Fruit fly (Drosophila melanogaster) whole organism, embryonic: ENCODE data around the gene AIMP2.

Experiments used
- Aef1 ChIP-seq: fragments of 200-800 bp; sonication (Bioruptor generic); IDR thresholded peaks from 3 replicates; pipeline ENCODE4 v1.3.6; 2022; ENCODE audit warnings: missing biosample characterization, missing genetic modification characterization
- Asciz ChIP-seq: fragments of 200-800 bp; sonication (Bioruptor generic); optimal IDR thresholded peaks from 2 replicates; lab custom pipeline; 2017; ENCODE audit warnings: missing biosample characterization, mild to moderate bottlenecking, missing genetic modification characterization, missing genetic modification reagents
- CG10321 ChIP-seq: fragments of 200-800 bp; sonication (Bioruptor generic); IDR thresholded peaks from 2 replicates; pipeline ENCODE4 v1.3.6; 2022; ENCODE audit warnings: missing biosample characterization, missing genetic modification characterization
- CG11695 ChIP-seq: fragments of 200-800 bp; sonication (Bioruptor generic); IDR thresholded peaks from 3 replicates; pipeline ENCODE4 v1.3.6; 2022; ENCODE audit warnings: missing biosample characterization, missing genetic modification characterization
- CG1233 ChIP-seq: fragments of 200-800 bp; sonication (Bioruptor generic); optimal IDR thresholded peaks from 4 replicates; lab custom pipeline; 2018; ENCODE audit warnings: missing biosample characterization, mild to moderate bottlenecking, missing genetic modification characterization
- CG14667 ChIP-seq: fragments of 200-800 bp; sonication (Bioruptor generic); IDR thresholded peaks from 2 replicates; pipeline ENCODE4 v1.3.6; 2022; ENCODE audit warnings: missing biosample characterization, missing genetic modification characterization
- CG15011 ChIP-seq: fragments of 200-800 bp; sonication (Bioruptor generic); optimal IDR thresholded peaks from 3 replicates; lab custom pipeline; 2018; ENCODE audit warnings: missing biosample characterization, mild to moderate bottlenecking, missing genetic modification characterization
- CG15269 ChIP-seq: fragments of 200-800 bp; sonication (Bioruptor generic); optimal IDR thresholded peaks from 2 replicates; lab custom pipeline; 2018; ENCODE audit warnings: missing biosample characterization, mild to moderate bottlenecking, missing genetic modification characterization, moderate library complexity
- CG15601 ChIP-seq: fragments of 200-800 bp; sonication (Bioruptor generic); optimal IDR thresholded peaks from 3 replicates; lab custom pipeline; 2019; ENCODE audit warnings: missing biosample characterization, mild to moderate bottlenecking, missing genetic modification characterization, moderate library complexity
- CG16779 ChIP-seq: fragments of 200-800 bp; sonication (Bioruptor generic); IDR thresholded peaks from 2 replicates; pipeline ENCODE4 v1.3.6; 2022; ENCODE audit warnings: missing biosample characterization, missing genetic modification characterization
- CG17359 ChIP-seq: fragments of 200-800 bp; sonication (Bioruptor generic); optimal IDR thresholded peaks from 3 replicates; lab custom pipeline; 2018; ENCODE audit warnings: missing biosample characterization, mild to moderate bottlenecking, missing genetic modification characterization, moderate library complexity
- CG17568 ChIP-seq: fragments of 200-800 bp; sonication (Bioruptor generic); optimal IDR thresholded peaks from 2 replicates; lab custom pipeline; 2018; ENCODE audit warnings: missing biosample characterization, mild to moderate bottlenecking, missing genetic modification characterization, moderate library complexity
- CG18599 ChIP-seq: fragments of 200-800 bp; sonication (Bioruptor generic); optimal IDR thresholded peaks from 3 replicates; lab custom pipeline; 2017; ENCODE audit warnings: missing biosample characterization, missing genetic modification characterization, mild to moderate bottlenecking, moderate library complexity, missing genetic modification reagents
- CG18764 ChIP-seq: fragments of 200-800 bp; sonication (Bioruptor generic); optimal IDR thresholded peaks from 3 replicates; lab custom pipeline; 2016; ENCODE audit warnings: missing biosample characterization, missing genetic modification characterization
- CG3163 ChIP-seq: fragments of 200-800 bp; sonication (Bioruptor generic); optimal IDR thresholded peaks from 3 replicates; lab custom pipeline; 2016; ENCODE audit warnings: missing biosample characterization, missing genetic modification characterization
- CG34376 ChIP-seq: fragments of 200-800 bp; sonication (Bioruptor generic); optimal IDR thresholded peaks from 2 replicates; lab custom pipeline; 2018; ENCODE audit warnings: missing biosample characterization, mild to moderate bottlenecking, missing genetic modification characterization
- CG5180 ChIP-seq: fragments of 200-800 bp; sonication (Bioruptor generic); optimal IDR thresholded peaks from 3 replicates; lab custom pipeline; 2017; ENCODE audit warnings: missing biosample characterization, missing genetic modification characterization, mild to moderate bottlenecking, moderate library complexity, missing genetic modification reagents
- CG6765 ChIP-seq: fragments of 200-800 bp; sonication (Bioruptor generic); optimal IDR thresholded peaks from 3 replicates; lab custom pipeline; 2017; ENCODE audit warnings: missing biosample characterization, mild to moderate bottlenecking, missing genetic modification characterization
- Dad ChIP-seq: fragments of 200-800 bp; sonication (Bioruptor generic); optimal IDR thresholded peaks from 3 replicates; lab custom pipeline; 2016; ENCODE audit warnings: missing biosample characterization, missing genetic modification characterization
- E2f1 ChIP-seq: fragments of 200-800 bp; sonication (Bioruptor generic); IDR thresholded peaks from 2 replicates; pipeline ENCODE4 v1.3.6; 2022; ENCODE audit warnings: missing biosample characterization, missing genetic modification characterization
- H15 ChIP-seq: fragments of 200-800 bp; sonication (Bioruptor generic); IDR thresholded peaks from 3 replicates; pipeline ENCODE4 v1.3.6; 2022; ENCODE audit warnings: missing biosample characterization, missing genetic modification characterization
- HHEX ChIP-seq: fragments of 200-800 bp; sonication (Bioruptor generic); optimal IDR thresholded peaks from 3 replicates; lab custom pipeline; 2017; ENCODE audit warnings: missing biosample characterization, mild to moderate bottlenecking, missing genetic modification characterization, missing genetic modification reagents
- Hr3 ChIP-seq: fragments of 200-800 bp; sonication (Bioruptor generic); optimal IDR thresholded peaks from 3 replicates; lab custom pipeline; 2016; ENCODE audit warnings: missing biosample characterization, missing genetic modification characterization
- Ravus ChIP-seq: fragments of 200-800 bp; sonication (Bioruptor generic); IDR thresholded peaks from 2 replicates; pipeline ENCODE4 v1.3.6; 2022; ENCODE audit warnings: missing biosample characterization, missing genetic modification characterization
- Sox102F ChIP-seq: fragments of 200-800 bp; sonication (Bioruptor generic); optimal IDR thresholded peaks from 2 replicates; lab custom pipeline; 2018; ENCODE audit warnings: missing biosample characterization, mild to moderate bottlenecking, missing genetic modification characterization, moderate library complexity
- cas ChIP-seq: fragments of 200-800 bp; sonication (Bioruptor generic); IDR thresholded peaks from 2 replicates; pipeline ENCODE4 v1.3.6; 2022; ENCODE audit warnings: missing biosample characterization, missing genetic modification characterization
- dan ChIP-seq: fragments of 200-800 bp; sonication (Bioruptor generic); IDR thresholded peaks from 2 replicates; pipeline ENCODE4 v1.3.6; 2022; ENCODE audit warnings: missing biosample characterization, missing genetic modification characterization
- danr ChIP-seq: fragments of 200-800 bp; sonication (Bioruptor generic); IDR thresholded peaks from 2 replicates; pipeline ENCODE4 v1.3.6; 2022; ENCODE audit warnings: missing biosample characterization, missing genetic modification characterization
- dmrt99B ChIP-seq: fragments of 200-800 bp; sonication (Bioruptor generic); optimal IDR thresholded peaks from 2 replicates; lab custom pipeline; 2018; ENCODE audit warnings: missing biosample characterization, mild to moderate bottlenecking, missing genetic modification characterization, moderate library complexity
- en ChIP-seq: fragments of 200-800 bp; sonication (Bioruptor generic); optimal IDR thresholded peaks from 2 replicates; lab custom pipeline; 2016; ENCODE audit warnings: missing biosample characterization, missing genetic modification characterization
- fu2 ChIP-seq: fragments of 200-800 bp; sonication (Bioruptor generic); optimal IDR thresholded peaks from 2 replicates; lab custom pipeline; 2016; ENCODE audit warnings: missing biosample characterization, missing genetic modification characterization
- gce ChIP-seq: fragments of 200-800 bp; sonication (Bioruptor generic); IDR thresholded peaks from 3 replicates; pipeline ENCODE4 v1.3.6; 2022; ENCODE audit warnings: missing biosample characterization, missing genetic modification characterization
- gem ChIP-seq: fragments of 200-800 bp; sonication (Bioruptor generic); optimal IDR thresholded peaks from 2 replicates; lab custom pipeline; 2019; ENCODE audit warnings: missing biosample characterization, mild to moderate bottlenecking, missing genetic modification characterization, moderate library complexity
- gsb-n ChIP-seq: fragments of 200-800 bp; sonication (Bioruptor generic); optimal IDR thresholded peaks from 3 replicates; lab custom pipeline; 2018; ENCODE audit warnings: missing biosample characterization, mild to moderate bottlenecking, missing genetic modification characterization
- h ChIP-seq: fragments of >200 bp; optimal IDR thresholded peaks from 2 replicates; lab custom pipeline; 2017
- knrl ChIP-seq: fragments of 200-800 bp; sonication (Bioruptor generic); IDR thresholded peaks from 3 replicates; pipeline ENCODE4 v1.3.6; 2022; ENCODE audit warnings: missing biosample characterization, missing genetic modification characterization; ENCODE audit not compliant: partially characterized antibody
- lola ChIP-seq, 3 experiments: fragments of >200 bp in 2 of 3; fragments of 200-800 bp in 1 of 3; sonication (Bioruptor generic) in 1 of 3; optimal IDR thresholded peaks; 2 replicates each; lab custom pipeline; 2017 to 2019; ENCODE audit warnings: missing biosample characterization in 3 of 3, missing genetic modification characterization in 3 of 3, mild to moderate bottlenecking in 1 of 3, moderate library complexity in 1 of 3
- mld ChIP-seq: fragments of 200-800 bp; sonication (Bioruptor generic); IDR thresholded peaks from 3 replicates; pipeline ENCODE4 v1.3.6; 2022; ENCODE audit warnings: missing biosample characterization, missing genetic modification characterization; ENCODE audit not compliant: partially characterized antibody
- nmo ChIP-seq: fragments of 200-800 bp; sonication (Bioruptor generic); optimal IDR thresholded peaks from 2 replicates; lab custom pipeline; 2018; ENCODE audit warnings: missing biosample characterization, mild to moderate bottlenecking, missing genetic modification characterization, moderate library complexity
- nom ChIP-seq: fragments of 200-800 bp; sonication (Bioruptor generic); optimal IDR thresholded peaks from 2 replicates; lab custom pipeline; 2017; ENCODE audit warnings: missing biosample characterization, missing genetic modification characterization, mild to moderate bottlenecking, moderate library complexity, missing genetic modification reagents
- phol ChIP-seq: fragments of 200-800 bp; sonication (Bioruptor generic); optimal IDR thresholded peaks from 3 replicates; lab custom pipeline; 2018; ENCODE audit warnings: missing biosample characterization, mild to moderate bottlenecking, missing genetic modification characterization, moderate library complexity
- psq ChIP-seq: fragments of 200-800 bp; sonication (Bioruptor generic); optimal IDR thresholded peaks from 2 replicates; lab custom pipeline; 2017; ENCODE audit warnings: missing biosample characterization, missing genetic modification characterization
- ranshi ChIP-seq: fragments of 200-800 bp; sonication (Bioruptor generic); IDR thresholded peaks from 2 replicates; pipeline ENCODE4 v1.3.6; 2022; ENCODE audit warnings: missing biosample characterization, missing genetic modification characterization
- repo ChIP-seq: fragments of 200-800 bp; sonication (Bioruptor generic); optimal IDR thresholded peaks from 2 replicates; lab custom pipeline; 2016; ENCODE audit warnings: missing biosample characterization, missing genetic modification characterization
- row ChIP-seq: fragments of 200-800 bp; sonication (Bioruptor generic); IDR thresholded peaks from 3 replicates; pipeline ENCODE4 v1.3.6; 2022; ENCODE audit warnings: missing biosample characterization, missing genetic modification characterization
- salm ChIP-seq: fragments of 200-800 bp; sonication (Bioruptor generic); optimal IDR thresholded peaks from 2 replicates; lab custom pipeline; 2018; ENCODE audit warnings: missing biosample characterization, mild to moderate bottlenecking, missing genetic modification characterization
- tgo ChIP-seq: fragments of 200-800 bp; sonication (Bioruptor generic); IDR thresholded peaks from 3 replicates; pipeline ENCODE4 v1.3.6; 2022; ENCODE audit warnings: missing biosample characterization, missing genetic modification characterization
- trem ChIP-seq: fragments of 200-800 bp; optimal IDR thresholded peaks from 3 replicates; lab custom pipeline; 2019; ENCODE audit warnings: missing biosample characterization, mild to moderate bottlenecking, missing genetic modification characterization, moderate library complexity
- ttk ChIP-seq: fragments of 200-800 bp; sonication (Bioruptor generic); IDR thresholded peaks from 2 replicates; pipeline ENCODE4 v2.1.2; 2022; ENCODE audit warnings: missing biosample characterization, missing genetic modification characterization

Gene AIMP2

DNA sequence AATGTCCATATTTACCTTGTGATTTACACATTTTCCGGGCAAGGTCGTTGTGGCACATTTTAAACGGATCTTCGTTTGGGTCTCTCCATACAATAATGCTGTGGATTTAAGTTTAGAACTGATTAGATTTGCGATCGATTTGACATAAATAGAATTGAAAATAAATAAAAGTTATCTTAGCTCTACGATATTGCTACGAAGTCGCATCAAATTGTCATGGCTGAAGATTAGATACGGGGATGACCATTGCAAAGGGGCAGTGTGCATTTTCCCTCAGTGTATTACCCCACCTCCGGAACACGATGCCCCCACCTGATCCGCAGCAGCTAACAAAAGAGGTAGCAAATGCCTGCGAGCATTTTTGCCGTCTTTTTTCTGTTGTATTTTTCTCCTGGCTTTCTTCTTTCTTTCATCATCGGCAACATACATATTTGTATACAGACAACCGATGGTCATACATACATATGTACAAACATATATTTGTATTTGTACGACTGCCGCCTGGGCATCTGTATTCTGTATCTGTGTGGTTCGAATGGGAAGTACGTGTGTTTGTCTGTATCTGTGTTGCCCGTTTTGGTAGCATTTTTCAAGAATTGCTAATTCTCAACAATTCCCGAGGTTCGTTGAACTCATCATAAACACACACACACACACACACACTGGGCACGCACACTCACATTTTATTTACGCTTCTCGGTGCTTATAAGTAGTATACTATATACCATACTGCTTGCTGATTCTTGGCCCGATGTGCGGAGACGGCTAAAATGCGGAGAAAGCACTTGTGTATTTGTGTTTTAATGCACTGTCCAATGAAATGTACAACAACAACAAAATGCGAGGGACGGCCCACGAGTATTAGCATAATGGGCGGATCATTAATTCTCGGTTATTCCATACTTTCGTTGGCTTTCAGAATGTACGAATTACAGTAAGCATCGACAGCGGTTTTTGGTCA is 38.7 kb upstream of the AIMP2 start (continued):
- TF ChIP-seq Dad (GFP tag; lab: Kevin White, UChicago) (no peak), gem (peak; percentile 4), nmo (no peak), mld (GFP tag; lab: Robert Waterston, UW) (no peak), lola (GFP tag; optimal IDR thresholded peaks at IDR 0.05; lab: Kevin White, UChicago) (no peak), CG17359 (tag; lab: Kevin White, UChicago) (no peak), dan (no peak), cas (GFP tag; lab: Robert Waterston, UW) (no peak), ttk (GFP tag; lab: Robert Waterston, UW) (no peak), H15 (GFP tag; lab: Robert Waterston, UW) (no peak), CG5180 (GFP tag; lab: Kevin White, UChicago) (no peak), danr (GFP tag; lab: Robert Waterston, UW) (no peak), trem (tag; lab: Kevin White, UChicago) (no peak), tgo (no peak), psq (no peak), CG16779 (GFP tag; lab: Robert Waterston, UW) (no peak), CG14667 (no peak), Hr3 (GFP tag; lab: Kevin White, UChicago) (no peak), fu2 (GFP tag; lab: Kevin White, UChicago) (no peak), CG11695 (no peak), h (lab: Kevin White, UChicago) (no peak), ranshi (0 out of 2 replicates have a peak, but pooled peaks have one; percentile 6), CG6765 (GFP tag; lab: Kevin White, UChicago) (no peak), CG15269 (no peak), dmrt99B (tag; lab: Kevin White, UChicago) (peak; percentile 20), CG17568 (no peak), CG15011 (GFP tag; lab: Kevin White, UChicago) (no peak), CG3163 (GFP tag; lab: Kevin White, UChicago) (no peak), salm (no peak), CG10321 (no peak), Asciz (GFP tag; lab: Kevin White, UChicago) (peak; percentile 26), en (GFP tag; lab: Kevin White, UChicago) (no peak), E2f1 (no peak), CG18764 (no peak), knrl (GFP tag; lab: Robert Waterston, UW) (no peak), CG15601 (tag; lab: Kevin White, UChicago) (peak; percentile 6), HHEX (GFP tag; lab: Kevin White, UChicago) (no peak), Aef1 (no peak), nom (GFP tag; lab: Kevin White, UChicago) (no peak), row (GFP tag; lab: Robert Waterston, UW) (0 out of 3 replicates have a peak, but pooled peaks have one; percentile 10), Sox102F (peak; percentile 17), repo (no peak), Ravus (no peak), CG34376 (no peak), CG18599 (GFP tag; lab: Kevin White, UChicago) (no peak), CG1233 (GFP tag; lab: Kevin White, UChicago) (no peak), phol (tag; lab: Kevin White, UChicago) (peak; percentile 23), gce (GFP tag; lab: Robert Waterston, UW) (no peak), gsb-n (tag; lab: Kevin White, UChicago) (no peak)
